Fruit fly (Drosophila melanogaster) whole organism, embryonic: ENCODE measurements around the gene Gem3.

Experiments used
- Bdp1 ChIP-seq: fragments of 200-800 bp; sonication (Bioruptor generic); optimal IDR thresholded peaks from 3 replicates; lab custom pipeline; 2016; ENCODE audit warnings: missing biosample characterization, missing genetic modification characterization
- CG11398 ChIP-seq: fragments of 200-800 bp; sonication (Bioruptor generic); optimal IDR thresholded peaks from 2 replicates; lab custom pipeline; 2016; ENCODE audit warnings: missing biosample characterization, missing genetic modification characterization
- CG12299 ChIP-seq: fragments of 200-800 bp; sonication (Bioruptor generic); optimal IDR thresholded peaks from 2 replicates; lab custom pipeline; 2018; ENCODE audit warnings: missing biosample characterization, mild to moderate bottlenecking, missing genetic modification characterization
- CG12391 ChIP-seq: fragments of 200-800 bp; sonication (Bioruptor generic); optimal IDR thresholded peaks from 3 replicates; lab custom pipeline; 2018; ENCODE audit warnings: missing biosample characterization, mild to moderate bottlenecking, missing genetic modification characterization, moderate library complexity
- CG1603 ChIP-seq: fragments of 200-800 bp; sonication (Bioruptor generic); optimal IDR thresholded peaks from 2 replicates; lab custom pipeline; 2019; ENCODE audit warnings: missing biosample characterization, mild to moderate bottlenecking, missing genetic modification characterization, moderate library complexity
- CG17385 ChIP-seq: fragments of 200-800 bp; sonication (Bioruptor generic); optimal IDR thresholded peaks from 3 replicates; lab custom pipeline; 2018; ENCODE audit warnings: missing biosample characterization, mild to moderate bottlenecking, missing genetic modification characterization
- CG17568 ChIP-seq: fragments of 200-800 bp; sonication (Bioruptor generic); optimal IDR thresholded peaks from 2 replicates; lab custom pipeline; 2018; ENCODE audit warnings: missing biosample characterization, mild to moderate bottlenecking, missing genetic modification characterization, moderate library complexity
- CG2116 ChIP-seq: fragments of 200-800 bp; sonication (Bioruptor generic); optimal IDR thresholded peaks from 3 replicates; lab custom pipeline; 2018; ENCODE audit warnings: missing biosample characterization, mild to moderate bottlenecking, missing genetic modification characterization
- CG3065 ChIP-seq: fragments of 200-800 bp; sonication (Bioruptor generic); optimal IDR thresholded peaks from 2 replicates; lab custom pipeline; 2016; ENCODE audit warnings: missing biosample characterization, missing genetic modification characterization
- CG3407 ChIP-seq: fragments of 200-800 bp; sonication (Bioruptor generic); optimal IDR thresholded peaks from 2 replicates; lab custom pipeline; 2018; ENCODE audit warnings: missing biosample characterization, mild to moderate bottlenecking, missing genetic modification characterization
- CG34224 ChIP-seq: fragments of 200-800 bp; sonication (Bioruptor generic); IDR thresholded peaks from 3 replicates; pipeline ENCODE4 v1.3.6; 2022; ENCODE audit warnings: missing biosample characterization, missing genetic modification characterization; ENCODE audit not compliant: partially characterized antibody
- CG42726 ChIP-seq: fragments of 200-800 bp; sonication (Bioruptor generic); IDR thresholded peaks from 2 replicates; pipeline ENCODE4 v1.3.6; 2022; ENCODE audit warnings: missing biosample characterization, missing genetic modification characterization; ENCODE audit not compliant: partially characterized antibody
- CG6254 ChIP-seq: fragments of 200-800 bp; sonication (Bioruptor generic); optimal IDR thresholded peaks from 3 replicates; lab custom pipeline; 2017; ENCODE audit warnings: mild to moderate bottlenecking, missing biosample characterization, missing genetic modification reagents, missing genetic modification characterization
- CG7556 ChIP-seq: fragments of 200-800 bp; sonication (Bioruptor generic); optimal IDR thresholded peaks from 2 replicates; lab custom pipeline; 2017; ENCODE audit warnings: missing biosample characterization, mild to moderate bottlenecking, missing genetic modification characterization
- CG8388 ChIP-seq: fragments of 200-800 bp; sonication (Bioruptor generic); optimal IDR thresholded peaks from 2 replicates; lab custom pipeline; 2019; ENCODE audit warnings: missing biosample characterization, mild to moderate bottlenecking, missing genetic modification characterization, moderate library complexity
- CG9215 ChIP-seq: fragments of 200-800 bp; sonication (Bioruptor generic); IDR thresholded peaks from 2 replicates; pipeline ENCODE4 v1.3.6; 2022; ENCODE audit warnings: missing biosample characterization, missing genetic modification characterization
- CG9437 ChIP-seq: fragments of 200-800 bp; sonication (Bioruptor generic); optimal IDR thresholded peaks from 2 replicates; lab custom pipeline; 2018; ENCODE audit warnings: missing biosample characterization, mild to moderate bottlenecking, missing genetic modification characterization
- CG9817 ChIP-seq: fragments of 200-800 bp; sonication (Bioruptor generic); optimal IDR thresholded peaks from 2 replicates; lab custom pipeline; 2018; ENCODE audit warnings: missing biosample characterization, mild to moderate bottlenecking, missing genetic modification characterization, moderate library complexity
- CG9932 ChIP-seq: fragments of 200-800 bp; sonication (Bioruptor generic); IDR thresholded peaks from 2 replicates; pipeline ENCODE4 v1.3.6; 2022; ENCODE audit warnings: missing biosample characterization, missing genetic modification characterization
- D ChIP-seq, 2 experiments: fragments of 200-800 bp in 1 of 2; fragments of >200 bp in 1 of 2; sonication (Bioruptor generic) in 1 of 2; optimal IDR thresholded peaks; 2 replicates in 1 of 2; 3 replicates in 1 of 2; lab custom pipeline; 2017; ENCODE audit warnings: mild to moderate bottlenecking in 1 of 2, missing biosample characterization in 1 of 2, missing genetic modification characterization in 1 of 2, missing genetic modification reagents in 1 of 2
- D19A ChIP-seq: fragments of 200-800 bp; optimal IDR thresholded peaks from 3 replicates; lab custom pipeline; 2019; ENCODE audit warnings: missing biosample characterization, mild to moderate bottlenecking, missing genetic modification characterization, moderate library complexity
- Dad ChIP-seq: fragments of 200-800 bp; sonication (Bioruptor generic); optimal IDR thresholded peaks from 3 replicates; lab custom pipeline; 2016; ENCODE audit warnings: missing biosample characterization, missing genetic modification characterization
- Doc3 ChIP-seq: fragments of 200-800 bp; sonication (Bioruptor generic); IDR thresholded peaks from 3 replicates; pipeline ENCODE4 v1.3.6; 2022; ENCODE audit warnings: missing biosample characterization, missing genetic modification characterization; ENCODE audit not compliant: partially characterized antibody
- GATAe ChIP-seq: fragments of 200-800 bp; sonication (Bioruptor generic); conservative IDR thresholded peaks from 2 replicates; pipeline ENCODE4 v1.3.6; 2022; ENCODE audit warnings: missing biosample characterization, missing genetic modification characterization
- HHEX ChIP-seq: fragments of 200-800 bp; sonication (Bioruptor generic); optimal IDR thresholded peaks from 3 replicates; lab custom pipeline; 2017; ENCODE audit warnings: missing biosample characterization, mild to moderate bottlenecking, missing genetic modification characterization, missing genetic modification reagents
- HLH3B ChIP-seq: fragments of 200-800 bp; sonication (Bioruptor generic); IDR thresholded peaks from 2 replicates; pipeline ENCODE4 v1.3.6; 2022; ENCODE audit warnings: missing biosample characterization, missing genetic modification characterization
- Hsf ChIP-seq: fragments of 200-800 bp; sonication (Bioruptor generic); optimal IDR thresholded peaks from 3 replicates; lab custom pipeline; 2016; ENCODE audit warnings: missing biosample characterization, missing genetic modification characterization
- NK7.1 ChIP-seq: fragments of 200-800 bp; sonication (Bioruptor generic); optimal IDR thresholded peaks from 3 replicates; lab custom pipeline; 2016; ENCODE audit warnings: missing biosample characterization, missing genetic modification characterization
- Sox102F ChIP-seq: fragments of 200-800 bp; sonication (Bioruptor generic); optimal IDR thresholded peaks from 2 replicates; lab custom pipeline; 2018; ENCODE audit warnings: missing biosample characterization, mild to moderate bottlenecking, missing genetic modification characterization, moderate library complexity
- Xbp1 ChIP-seq: fragments of 200-800 bp; sonication (Bioruptor generic); optimal IDR thresholded peaks from 3 replicates; lab custom pipeline; 2016; ENCODE audit warnings: missing biosample characterization, mild to moderate bottlenecking, missing genetic modification characterization
- aop ChIP-seq: fragments of 200-800 bp; sonication (Bioruptor generic); IDR thresholded peaks from 2 replicates; pipeline ENCODE4 v1.3.6; 2022; ENCODE audit warnings: missing biosample characterization, missing genetic modification characterization
- ash1 ChIP-seq: fragments of 200-800 bp; sonication (Bioruptor generic); optimal IDR thresholded peaks from 2 replicates; lab custom pipeline; 2018; ENCODE audit warnings: missing biosample characterization, mild to moderate bottlenecking, missing genetic modification characterization
- bigmax ChIP-seq: fragments of 200-800 bp; sonication (Bioruptor generic); optimal IDR thresholded peaks from 2 replicates; lab custom pipeline; 2018; ENCODE audit warnings: missing biosample characterization, mild to moderate bottlenecking, missing genetic modification characterization
- bowl ChIP-seq: fragments of 200-800 bp; sonication (Bioruptor generic); IDR thresholded peaks from 2 replicates; pipeline ENCODE4 v1.3.6; 2022; ENCODE audit warnings: missing biosample characterization, missing genetic modification characterization
- br ChIP-seq: fragments of >200 bp; optimal IDR thresholded peaks from 2 replicates; lab custom pipeline; 2017
- cad ChIP-seq: fragments of >200 bp; optimal IDR thresholded peaks from 2 replicates; lab custom pipeline; 2017; ENCODE audit warnings: missing biosample characterization, missing genetic modification characterization
- chm ChIP-seq: fragments of 200-800 bp; sonication (Bioruptor generic); IDR thresholded peaks from 2 replicates; pipeline ENCODE4 v1.3.6; 2022; ENCODE audit warnings: missing biosample characterization, missing genetic modification characterization
- crp ChIP-seq, 2 experiments: fragments of 200-800 bp; sonication (Bioruptor generic); optimal IDR thresholded peaks; 2 replicates in 1 of 2; 3 replicates in 1 of 2; lab custom pipeline; 2017; ENCODE audit warnings: missing biosample characterization in 2 of 2, missing genetic modification characterization in 2 of 2, mild to moderate bottlenecking in 1 of 2, moderate library complexity in 1 of 2
- cwo ChIP-seq: fragments of 200-800 bp; sonication (Bioruptor generic); optimal IDR thresholded peaks from 3 replicates; lab custom pipeline; 2017; ENCODE audit warnings: missing biosample characterization, missing genetic modification characterization, mild to moderate bottlenecking, moderate library complexity, missing genetic modification reagents
- dan ChIP-seq: fragments of 200-800 bp; sonication (Bioruptor generic); IDR thresholded peaks from 2 replicates; pipeline ENCODE4 v1.3.6; 2022; ENCODE audit warnings: missing biosample characterization, missing genetic modification characterization
- eve ChIP-seq, 2 experiments: fragments of >200 bp; optimal IDR thresholded peaks; 2 replicates each; lab custom pipeline; 2017; ENCODE audit warnings: missing biosample characterization in 2 of 2, missing genetic modification characterization in 2 of 2
- fd102C ChIP-seq: fragments of 200-800 bp; sonication (Bioruptor generic); optimal IDR thresholded peaks from 2 replicates; lab custom pipeline; 2018; ENCODE audit warnings: missing biosample characterization, mild to moderate bottlenecking, missing genetic modification characterization, moderate library complexity
- ham ChIP-seq: fragments of 200-800 bp; sonication (Bioruptor generic); IDR thresholded peaks from 2 replicates; pipeline ENCODE4 v1.3.6; 2022; ENCODE audit warnings: missing biosample characterization, missing genetic modification characterization
- her ChIP-seq: fragments of 200-800 bp; sonication (Bioruptor generic); optimal IDR thresholded peaks from 2 replicates; lab custom pipeline; 2016; ENCODE audit warnings: missing biosample characterization, missing genetic modification characterization
- jumu ChIP-seq: fragments of 200-800 bp; sonication (Bioruptor generic); optimal IDR thresholded peaks from 3 replicates; lab custom pipeline; 2016; ENCODE audit warnings: missing biosample characterization, missing genetic modification characterization
- nerfin-2 ChIP-seq: fragments of 200-800 bp; sonication (Bioruptor generic); IDR thresholded peaks from 2 replicates; pipeline ENCODE4 v1.3.6; 2022; ENCODE audit warnings: missing biosample characterization, missing genetic modification characterization; ENCODE audit not compliant: partially characterized antibody
- pzg ChIP-seq: fragments of 200-800 bp; sonication (Bioruptor generic); optimal IDR thresholded peaks from 3 replicates; lab custom pipeline; 2018; ENCODE audit warnings: missing biosample characterization, mild to moderate bottlenecking, missing genetic modification characterization, moderate library complexity
- ranshi ChIP-seq: fragments of 200-800 bp; sonication (Bioruptor generic); IDR thresholded peaks from 2 replicates; pipeline ENCODE4 v1.3.6; 2022; ENCODE audit warnings: missing biosample characterization, missing genetic modification characterization
- run ChIP-seq: fragments of 200-800 bp; sonication (Bioruptor generic); optimal IDR thresholded peaks from 3 replicates; lab custom pipeline; 2018; ENCODE audit warnings: missing biosample characterization, mild to moderate bottlenecking, missing genetic modification characterization
- schlank ChIP-seq: fragments of 200-800 bp; sonication (Bioruptor generic); optimal IDR thresholded peaks from 2 replicates; lab custom pipeline; 2018; ENCODE audit warnings: missing biosample characterization, mild to moderate bottlenecking, missing genetic modification characterization
- sens ChIP-seq: fragments of 200-800 bp; sonication (Bioruptor generic); peaks from one replicate; lab custom pipeline; 2016; ENCODE audit warnings: missing biosample characterization, missing genetic modification characterization

Gene Gem3

dm6 chr3L:10428746-10429145 lies 34.2 kb downstream of the Gem3 start (continued):
- TF ChIP-seq HHEX (GFP tag; lab: Kevin White, UChicago) = no peak
- TF ChIP-seq br (lab: Kevin White, UChicago) = no peak
- no peak for TF ChIP-seq jumu (GFP tag; lab: Kevin White, UChicago)
- no peak for TF ChIP-seq bowl (GFP tag; lab: Robert Waterston, UW)
- peak; percentile 36 for TF ChIP-seq CG17385
- TF ChIP-seq cad = no peak
- TF ChIP-seq chm = no peak
- TF ChIP-seq run (tag; lab: Kevin White, UChicago) = no peak
- TF ChIP-seq bigmax (GFP tag; lab: Kevin White, UChicago) = no peak
- no peak for TF ChIP-seq Hsf (GFP tag; lab: Kevin White, UChicago)
- no peak for TF ChIP-seq CG11398
- TF ChIP-seq CG3065 (GFP tag; lab: Kevin White, UChicago) = no peak
- no peak for TF ChIP-seq D (optimal IDR thresholded peaks at IDR 0.05; lab: Kevin White, UChicago)
- no peak for TF ChIP-seq D (GFP tag; optimal IDR thresholded peaks at IDR 0.05; lab: Kevin White, UChicago)
- TF ChIP-seq Dad (GFP tag; lab: Kevin White, UChicago) = no peak
- no peak for TF ChIP-seq HLH3B (GFP tag; lab: Robert Waterston, UW)
- no peak for TF ChIP-seq CG7556
- no peak for TF ChIP-seq GATAe
- peak in 1 of 2 experiments; percentile 20 for TF ChIP-seq eve (GFP tag; optimal IDR thresholded peaks at IDR 0.05; lab: Kevin White, UChicago)
- no peak for TF ChIP-seq ash1 (GFP tag; lab: Kevin White, UChicago)
- TF ChIP-seq CG2116 = no peak
- no peak for TF ChIP-seq CG42726
- TF ChIP-seq CG34224 (GFP tag; lab: Robert Waterston, UW) = no peak
- peak; percentile 30 for TF ChIP-seq cwo (GFP tag; lab: Kevin White, UChicago)
- no peak for TF ChIP-seq schlank
- no peak for TF ChIP-seq Doc3 (GFP tag; lab: Robert Waterston, UW)
- no peak for TF ChIP-seq crp (GFP tag; optimal IDR thresholded peaks at IDR 0.05; lab: Kevin White, UChicago)
- TF ChIP-seq CG1603 (tag; lab: Kevin White, UChicago) = no peak
- no peak for TF ChIP-seq nerfin-2 (GFP tag; lab: Robert Waterston, UW)
- no peak for TF ChIP-seq NK7.1 (GFP tag; lab: Kevin White, UChicago)
- peak; percentile 41 for TF ChIP-seq CG6254 (GFP tag; lab: Kevin White, UChicago)
- TF ChIP-seq CG12391 (tag; lab: Kevin White, UChicago) = peak; percentile 60
- TF ChIP-seq CG3407 (GFP tag; lab: Kevin White, UChicago) = no peak
- peak; percentile 49 for TF ChIP-seq CG8388 (GFP tag; lab: Kevin White, UChicago)
- TF ChIP-seq CG9437 = peak; percentile 32
- no peak for TF ChIP-seq ranshi (GFP tag; lab: Robert Waterston, UW)
- TF ChIP-seq her (GFP tag; lab: Kevin White, UChicago) = no peak
- peak; percentile 63 for TF ChIP-seq D19A
- TF ChIP-seq fd102C (GFP tag; lab: Kevin White, UChicago) = no peak
- TF ChIP-seq Xbp1 (GFP tag; lab: Kevin White, UChicago) = peak; percentile 37
- no peak for TF ChIP-seq CG9215 (GFP tag; lab: Robert Waterston, UW)
- no peak for TF ChIP-seq pzg (GFP tag; lab: Kevin White, UChicago)
- TF ChIP-seq Sox102F = peak; percentile 85
- TF ChIP-seq Bdp1 = no peak
- TF ChIP-seq CG9932 (GFP tag; lab: Robert Waterston, UW) = no peak
- TF ChIP-seq CG17568 (GFP tag; lab: Kevin White, UChicago) = no peak
- TF ChIP-seq sens = no peak
- TF ChIP-seq dan (GFP tag; lab: Robert Waterston, UW) = no peak
- TF ChIP-seq CG12299 (tag; lab: Kevin White, UChicago) = no peak
- no peak for TF ChIP-seq CG9817 (tag; lab: Kevin White, UChicago)
- no peak for TF ChIP-seq aop (GFP tag; lab: Robert Waterston, UW)
- TF ChIP-seq ham (GFP tag; lab: Robert Waterston, UW) = no peak
